Fruit fly (Drosophila melanogaster) whole organism, embryonic: Measurements from ENCODE around the gene CG31867.

Experiments
- Abd-B ChIP-seq: fragments of 200-800 bp; sonication (Bioruptor generic); optimal IDR thresholded peaks from 2 replicates; lab custom pipeline; 2018; ENCODE audit warnings: missing biosample characterization, mild to moderate bottlenecking, missing genetic modification characterization, moderate library complexity
- Asciz ChIP-seq: fragments of 200-800 bp; sonication (Bioruptor generic); optimal IDR thresholded peaks from 2 replicates; lab custom pipeline; 2017; ENCODE audit warnings: missing biosample characterization, mild to moderate bottlenecking, missing genetic modification characterization, missing genetic modification reagents
- Bdp1 ChIP-seq: fragments of 200-800 bp; sonication (Bioruptor generic); optimal IDR thresholded peaks from 3 replicates; lab custom pipeline; 2016; ENCODE audit warnings: missing biosample characterization, missing genetic modification characterization
- Bgb ChIP-seq: fragments of 200-800 bp; sonication (Bioruptor generic); IDR thresholded peaks from 2 replicates; pipeline ENCODE4 v1.3.6; 2022; ENCODE audit warnings: missing biosample characterization, missing genetic modification characterization; ENCODE audit not compliant: partially characterized antibody
- CG10654 ChIP-seq: fragments of 200-800 bp; sonication (Bioruptor generic); optimal IDR thresholded peaks from 2 replicates; lab custom pipeline; 2016; ENCODE audit warnings: missing biosample characterization, missing genetic modification characterization
- CG11723 ChIP-seq: fragments of 200-800 bp; sonication (Bioruptor generic); optimal IDR thresholded peaks from 2 replicates; lab custom pipeline; 2017; ENCODE audit warnings: missing biosample characterization, mild to moderate bottlenecking, missing genetic modification characterization
- CG13287 ChIP-seq: fragments of 200-800 bp; sonication (Bioruptor generic); IDR thresholded peaks from 2 replicates; pipeline ENCODE4 v1.3.6; 2022; ENCODE audit warnings: missing biosample characterization, missing genetic modification characterization; ENCODE audit not compliant: partially characterized antibody
- CG14441 ChIP-seq: fragments of 200-800 bp; sonication (Bioruptor generic); IDR thresholded peaks from 2 replicates; pipeline ENCODE4 v1.3.6; 2022; ENCODE audit warnings: missing biosample characterization, missing genetic modification characterization
- CG15514 ChIP-seq: fragments of 200-800 bp; sonication (Bioruptor generic); optimal IDR thresholded peaks from 3 replicates; lab custom pipeline; 2017; ENCODE audit warnings: missing biosample characterization, missing genetic modification characterization, mild to moderate bottlenecking, moderate library complexity, missing genetic modification reagents
- CG15696 ChIP-seq: fragments of 200-800 bp; sonication (Bioruptor generic); optimal IDR thresholded peaks from 2 replicates; lab custom pipeline; 2019; ENCODE audit warnings: missing biosample characterization, mild to moderate bottlenecking, missing genetic modification characterization, moderate library complexity
- CG30020 ChIP-seq: fragments of 200-800 bp; optimal IDR thresholded peaks from 2 replicates; lab custom pipeline; 2019; ENCODE audit warnings: missing biosample characterization, mild to moderate bottlenecking, missing genetic modification characterization, moderate library complexity
- CG32772 ChIP-seq: fragments of 200-800 bp; sonication (Bioruptor generic); IDR thresholded peaks from 2 replicates; pipeline ENCODE4 v1.3.6; 2022; ENCODE audit warnings: missing biosample characterization, missing genetic modification characterization
- CG4617 ChIP-seq: fragments of 200-800 bp; sonication (Bioruptor generic); optimal IDR thresholded peaks from 3 replicates; lab custom pipeline; 2016; ENCODE audit warnings: missing biosample characterization, missing genetic modification characterization, borderline replicate concordance
- CG6765 ChIP-seq: fragments of 200-800 bp; sonication (Bioruptor generic); optimal IDR thresholded peaks from 3 replicates; lab custom pipeline; 2017; ENCODE audit warnings: missing biosample characterization, mild to moderate bottlenecking, missing genetic modification characterization
- CG8924 ChIP-seq: fragments of 200-800 bp; optimal IDR thresholded peaks from 3 replicates; lab custom pipeline; 2019; ENCODE audit warnings: missing biosample characterization, mild to moderate bottlenecking, missing genetic modification characterization, moderate library complexity
- CrebB ChIP-seq: fragments of 200-800 bp; sonication (Bioruptor generic); optimal IDR thresholded peaks from 3 replicates; lab custom pipeline; 2018; ENCODE audit warnings: missing biosample characterization, mild to moderate bottlenecking, missing genetic modification characterization
- D19B ChIP-seq: fragments of 200-800 bp; sonication (Bioruptor generic); optimal IDR thresholded peaks from 2 replicates; lab custom pipeline; 2017; ENCODE audit warnings: missing biosample characterization, mild to moderate bottlenecking, missing genetic modification characterization
- Fer2 ChIP-seq: fragments of 200-800 bp; sonication (Bioruptor generic); optimal IDR thresholded peaks from 2 replicates; lab custom pipeline; 2018; ENCODE audit warnings: missing biosample characterization, mild to moderate bottlenecking, missing genetic modification characterization, moderate library complexity
- Hand ChIP-seq: fragments of 200-800 bp; sonication (Bioruptor generic); optimal IDR thresholded peaks from 2 replicates; lab custom pipeline; 2017; ENCODE audit warnings: mild to moderate bottlenecking, missing biosample characterization, missing genetic modification reagents, missing genetic modification characterization
- Hmr ChIP-seq: fragments of 200-800 bp; sonication (Bioruptor generic); optimal IDR thresholded peaks from 3 replicates; lab custom pipeline; 2017; ENCODE audit warnings: mild to moderate bottlenecking, missing biosample characterization, missing genetic modification reagents, missing genetic modification characterization
- Max ChIP-seq: fragments of 200-800 bp; sonication (Bioruptor generic); optimal IDR thresholded peaks from 2 replicates; lab custom pipeline; 2016; ENCODE audit warnings: missing biosample characterization, mild to moderate bottlenecking, missing genetic modification characterization
- Med ChIP-seq: fragments of 200-800 bp; sonication (Bioruptor generic); peaks from one replicate; lab custom pipeline; 2016; ENCODE audit warnings: missing biosample characterization, missing genetic modification characterization, mild to moderate bottlenecking, inconsistent platforms, moderate library complexity
- Mes4 ChIP-seq: fragments of 200-800 bp; sonication (Bioruptor generic); optimal IDR thresholded peaks from 2 replicates; lab custom pipeline; 2016; ENCODE audit warnings: missing biosample characterization, missing genetic modification characterization
- Nf-YC ChIP-seq: fragments of 200-800 bp; optimal IDR thresholded peaks from 3 replicates; lab custom pipeline; 2019; ENCODE audit warnings: missing biosample characterization, mild to moderate bottlenecking, missing genetic modification characterization, moderate library complexity
- Opbp ChIP-seq: fragments of 200-800 bp; sonication (Bioruptor generic); IDR thresholded peaks from 3 replicates; pipeline ENCODE4 v1.3.6; 2022; ENCODE audit warnings: missing biosample characterization, missing genetic modification characterization; ENCODE audit not compliant: partially characterized antibody
- Optix ChIP-seq: fragments of 200-800 bp; sonication (Bioruptor generic); IDR thresholded peaks from 3 replicates; pipeline ENCODE4 v1.3.6; 2022; ENCODE audit warnings: missing biosample characterization, missing genetic modification characterization
- Pdp1 ChIP-seq, 2 experiments: fragments of 200-800 bp; sonication (Bioruptor generic); optimal IDR thresholded peaks; 3 replicates each; lab custom pipeline; 2016; ENCODE audit warnings: missing biosample characterization in 2 of 2, missing genetic modification characterization in 2 of 2, mild to moderate bottlenecking in 1 of 2, moderate library complexity in 1 of 2
- Scr ChIP-seq: fragments of 200-800 bp; sonication (Bioruptor generic); IDR thresholded peaks from 2 replicates; pipeline ENCODE4 v1.3.6; 2022; ENCODE audit warnings: missing biosample characterization, missing genetic modification characterization; ENCODE audit not compliant: partially characterized antibody
- ash1 ChIP-seq: fragments of 200-800 bp; sonication (Bioruptor generic); optimal IDR thresholded peaks from 2 replicates; lab custom pipeline; 2018; ENCODE audit warnings: missing biosample characterization, mild to moderate bottlenecking, missing genetic modification characterization
- bigmax ChIP-seq: fragments of 200-800 bp; sonication (Bioruptor generic); optimal IDR thresholded peaks from 2 replicates; lab custom pipeline; 2018; ENCODE audit warnings: missing biosample characterization, mild to moderate bottlenecking, missing genetic modification characterization
- bowl ChIP-seq: fragments of 200-800 bp; sonication (Bioruptor generic); IDR thresholded peaks from 2 replicates; pipeline ENCODE4 v1.3.6; 2022; ENCODE audit warnings: missing biosample characterization, missing genetic modification characterization
- btn ChIP-seq: fragments of 200-800 bp; sonication (Bioruptor generic); optimal IDR thresholded peaks from 2 replicates; lab custom pipeline; 2016; ENCODE audit warnings: missing biosample characterization, missing genetic modification characterization
- cas ChIP-seq: fragments of 200-800 bp; sonication (Bioruptor generic); IDR thresholded peaks from 2 replicates; pipeline ENCODE4 v1.3.6; 2022; ENCODE audit warnings: missing biosample characterization, missing genetic modification characterization
- crp ChIP-seq, 2 experiments: fragments of 200-800 bp; sonication (Bioruptor generic); optimal IDR thresholded peaks; 2 replicates in 1 of 2; 3 replicates in 1 of 2; lab custom pipeline; 2017; ENCODE audit warnings: missing biosample characterization in 2 of 2, missing genetic modification characterization in 2 of 2, mild to moderate bottlenecking in 1 of 2, moderate library complexity in 1 of 2
- dimm ChIP-seq: fragments of 200-800 bp; sonication (Bioruptor generic); IDR thresholded peaks from 2 replicates; pipeline ENCODE4 v1.3.6; 2022; ENCODE audit warnings: missing biosample characterization, missing genetic modification characterization
- dmrt11E ChIP-seq: fragments of 200-800 bp; sonication (Bioruptor generic); optimal IDR thresholded peaks from 3 replicates; lab custom pipeline; 2018; ENCODE audit warnings: missing biosample characterization, mild to moderate bottlenecking, missing genetic modification characterization, moderate library complexity
- hbn ChIP-seq: fragments of 200-800 bp; sonication (Bioruptor generic); IDR thresholded peaks from 2 replicates; pipeline ENCODE4 v1.3.6; 2022; ENCODE audit warnings: missing biosample characterization, missing genetic modification characterization; ENCODE audit not compliant: partially characterized antibody
- kah ChIP-seq: fragments of 200-800 bp; sonication (Bioruptor generic); optimal IDR thresholded peaks from 2 replicates; lab custom pipeline; 2018; ENCODE audit warnings: missing biosample characterization, mild to moderate bottlenecking, missing genetic modification characterization
- nom ChIP-seq: fragments of 200-800 bp; sonication (Bioruptor generic); optimal IDR thresholded peaks from 2 replicates; lab custom pipeline; 2017; ENCODE audit warnings: missing biosample characterization, missing genetic modification characterization, mild to moderate bottlenecking, moderate library complexity, missing genetic modification reagents
- phol ChIP-seq: fragments of 200-800 bp; sonication (Bioruptor generic); optimal IDR thresholded peaks from 3 replicates; lab custom pipeline; 2018; ENCODE audit warnings: missing biosample characterization, mild to moderate bottlenecking, missing genetic modification characterization, moderate library complexity
- prd ChIP-seq, 3 experiments: fragments of >200 bp in 2 of 3; fragments of 200-800 bp in 1 of 3; sonication (Bioruptor generic) in 1 of 3; optimal IDR thresholded peaks in 2 of 3; IDR thresholded peaks in 1 of 3; 2 replicates in 2 of 3; 3 replicates in 1 of 3; pipeline versions ENCODE4 v1.3.6 to Lab custom; 2017 to 2022; ENCODE audit warnings: missing biosample characterization in 1 of 3, missing genetic modification characterization in 1 of 3
- pzg ChIP-seq: fragments of 200-800 bp; sonication (Bioruptor generic); optimal IDR thresholded peaks from 3 replicates; lab custom pipeline; 2018; ENCODE audit warnings: missing biosample characterization, mild to moderate bottlenecking, missing genetic modification characterization, moderate library complexity
- rib ChIP-seq: fragments of 200-800 bp; sonication (Bioruptor generic); IDR thresholded peaks from 2 replicates; pipeline ENCODE4 v1.3.6; 2022; ENCODE audit warnings: missing biosample characterization, missing genetic modification characterization
- row ChIP-seq: fragments of 200-800 bp; sonication (Bioruptor generic); IDR thresholded peaks from 3 replicates; pipeline ENCODE4 v1.3.6; 2022; ENCODE audit warnings: missing biosample characterization, missing genetic modification characterization
- scrt ChIP-seq: fragments of 200-800 bp; sonication (Bioruptor generic); optimal IDR thresholded peaks from 2 replicates; lab custom pipeline; 2018; ENCODE audit warnings: missing biosample characterization, mild to moderate bottlenecking, missing genetic modification characterization, moderate library complexity
- sqz ChIP-seq: fragments of 200-800 bp; sonication (Bioruptor generic); optimal IDR thresholded peaks from 3 replicates; lab custom pipeline; 2018; ENCODE audit warnings: missing biosample characterization, mild to moderate bottlenecking, missing genetic modification characterization
- toy ChIP-seq: fragments of 200-800 bp; sonication (Bioruptor generic); IDR thresholded peaks from 2 replicates; pipeline ENCODE4 v1.3.6; 2022; ENCODE audit warnings: missing biosample characterization, missing genetic modification characterization
- vfl ChIP-seq: fragments of 200-800 bp; sonication (Bioruptor generic); optimal IDR thresholded peaks from 2 replicates; lab custom pipeline; 2016; ENCODE audit warnings: missing biosample characterization, missing genetic modification characterization

CG31867 gene

dm6 chr2L:11100516-11101061, 44.6 kb downstream of the CG31867 start, which contains the start of gene Ge-1 (continued):
- TF ChIP-seq Bdp1 (GFP tag; lab: Kevin White, UChicago) (no peak), crp (GFP tag; optimal IDR thresholded peaks at IDR 0.05; lab: Kevin White, UChicago) (peak in 1 of 2 experiments; percentile 4), nom (GFP tag; lab: Kevin White, UChicago) (no peak), dmrt11E (tag; lab: Kevin White, UChicago) (no peak), CG11723 (GFP tag; lab: Kevin White, UChicago) (no peak), Scr (GFP tag; lab: Robert Waterston, UW) (peak; percentile 60), phol (tag; lab: Kevin White, UChicago) (peak; percentile 5), rib (GFP tag; lab: Robert Waterston, UW) (peak; percentile 90), CG14441 (no peak), CG15514 (GFP tag; lab: Kevin White, UChicago) (peak; percentile 83), CG15696 (tag; lab: Kevin White, UChicago) (no peak), scrt (GFP tag; lab: Kevin White, UChicago) (no peak), CG10654 (no peak), Nf-YC (tag; lab: Kevin White, UChicago) (no peak), toy (no peak), CG30020 (tag; lab: Kevin White, UChicago) (peak; percentile 46), dimm (no peak), kah (GFP tag; lab: Kevin White, UChicago) (no peak), Abd-B (no peak), bigmax (GFP tag; lab: Kevin White, UChicago) (no peak), Hmr (GFP tag; lab: Kevin White, UChicago) (no peak), Optix (no peak), hbn (GFP tag; lab: Robert Waterston, UW) (no peak), Bgb (GFP tag; lab: Robert Waterston, UW) (peak; percentile 57), row (peak; percentile 26; the same call in 1 of the 3 replicates), prd (optimal IDR thresholded peaks at IDR 0.05; lab: Kevin White, UChicago) (no peak), prd (GFP tag; IDR thresholded peaks at IDR 0.05; lab: Robert Waterston, UW) (peak; percentile 24; the same call in 1 of the 3 replicates), vfl (GFP tag; lab: Kevin White, UChicago) (no peak), D19B (no peak), Pdp1 (GFP tag; optimal IDR thresholded peaks at IDR 0.05; lab: Kevin White, UChicago) (no peak), Fer2 (tag; lab: Kevin White, UChicago) (no peak), CG8924 (tag; lab: Kevin White, UChicago) (no peak), Max (no peak), pzg (GFP tag; lab: Kevin White, UChicago) (peak; percentile 53), bowl (GFP tag; lab: Robert Waterston, UW) (no peak), ash1 (no peak), Med (peak; percentile 76), CG4617 (peak; percentile 30), CG6765 (GFP tag; lab: Kevin White, UChicago) (no peak), btn (GFP tag; lab: Kevin White, UChicago) (no peak), Asciz (no peak), cas (no peak), CG13287 (GFP tag; lab: Robert Waterston, UW) (peak; percentile 69), CG32772 (GFP tag; lab: Robert Waterston, UW) (peak; percentile 79), CrebB (tag; lab: Kevin White, UChicago) (no peak), Opbp (GFP tag; lab: Robert Waterston, UW) (peak; percentile 53; the same call in 2 of the 3 replicates), Mes4 (GFP tag; lab: Kevin White, UChicago) (no peak), Hand (GFP tag; lab: Kevin White, UChicago) (no peak), sqz (GFP tag; lab: Kevin White, UChicago) (peak; percentile 80)
